Fruit fly (Drosophila melanogaster) Kc167 (cell line): ENCODE measurements around the gene CG15147.

ENCODE experiments used
- Myc ChIP-seq: fragments of >200 bp; optimal IDR thresholded peaks from 2 replicates; lab custom pipeline; 2017; ENCODE audit warnings: missing external identifiers
- h ChIP-seq: fragments of >200 bp; optimal IDR thresholded peaks from 3 replicates; lab custom pipeline; 2018; ENCODE audit warnings: missing external identifiers
- insv ChIP-seq: fragments of >200 bp; optimal IDR thresholded peaks from 3 replicates; lab custom pipeline; 2018; ENCODE audit warnings: missing external identifiers
- psq ChIP-seq: fragments of >200 bp; optimal IDR thresholded peaks from 2 replicates; lab custom pipeline; 2017; ENCODE audit warnings: missing external identifiers
- ttk ChIP-seq: sonication (Bioruptor generic); optimal IDR thresholded peaks from 2 replicates; lab custom pipeline; 2017; ENCODE audit warnings: missing external identifiers

DNA sequence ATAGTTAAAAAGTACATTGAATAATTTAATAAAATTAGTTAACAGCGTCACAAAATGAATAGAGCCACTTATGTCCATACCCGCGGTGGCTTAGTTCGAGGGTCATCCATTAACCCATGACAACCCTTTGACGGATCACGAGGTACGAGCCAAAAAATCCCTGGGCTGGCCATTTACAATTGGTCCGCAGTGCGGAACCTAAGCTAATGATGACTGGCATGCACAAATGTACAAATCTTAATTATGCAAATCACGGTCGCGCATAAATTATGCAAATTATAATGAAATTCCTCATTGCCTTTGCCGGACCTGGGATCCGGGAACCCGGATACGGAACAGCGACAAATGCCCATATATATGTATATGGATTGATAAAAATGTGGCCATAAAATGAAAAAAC is 39.4 kb downstream of the CG15147 start:
- no peak for TF ChIP-seq Myc
- no peak for TF ChIP-seq ttk (lab: Kevin White, UChicago)
- TF ChIP-seq h (lab: Kevin White, UChicago): no peak
- no peak for TF ChIP-seq psq (lab: Kevin White, UChicago)
- no peak for TF ChIP-seq insv (lab: Kevin White, UChicago)
